Fruit fly (Drosophila melanogaster) S2 (cell line): Measurements from ENCODE around the gene CG6051.

ENCODE experiments used
- CG8478 ChIP-seq: fragments of >200 bp; optimal IDR thresholded peaks from 2 replicates; lab custom pipeline; 2018
- CTCF ChIP-seq, 2 experiments: fragments of >200 bp; optimal IDR thresholded peaks; 2 replicates each; lab custom pipeline; 2018

DNA sequence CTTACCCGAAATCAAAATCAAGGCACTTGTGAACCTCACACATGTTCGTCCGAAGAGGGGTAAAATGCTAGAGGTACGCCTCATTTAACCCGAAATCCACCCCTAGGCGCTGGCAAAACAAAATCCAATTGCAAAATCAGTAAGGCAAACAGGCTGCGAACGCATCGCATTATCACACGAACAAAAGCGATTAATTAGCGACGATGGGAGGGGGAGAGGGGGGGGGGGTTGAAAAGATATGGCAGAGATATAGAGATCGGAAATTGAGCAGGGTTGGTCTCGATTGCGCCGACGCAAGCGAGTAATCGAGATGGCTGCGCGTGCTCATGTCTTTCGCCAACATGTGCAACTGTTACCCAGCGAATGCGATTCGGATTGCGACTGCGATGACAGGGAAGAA lies 46.0 kb upstream of the CG6051 start:
- no peak for TF ChIP-seq CG8478
- no peak for TF ChIP-seq CTCF (optimal IDR thresholded peaks at IDR 0.05; lab: Kevin White, UChicago)
